Fruit fly (Drosophila melanogaster) whole organism, wandering third instar larva: ENCODE data around the gene CG31287.

Source experiments
- Abd-B ChIP-seq: fragments of >200 bp; optimal IDR thresholded peaks from 2 replicates; lab custom pipeline; 2017; ENCODE audit warnings: missing biosample characterization, missing genetic modification characterization
- CrebA ChIP-seq: fragments of 200-800 bp; sonication (Bioruptor generic); optimal IDR thresholded peaks from 2 replicates; lab custom pipeline; 2016; ENCODE audit warnings: missing biosample characterization, mild to moderate bottlenecking, missing genetic modification characterization, borderline replicate concordance
- Dfd ChIP-seq: fragments of >200 bp; optimal IDR thresholded peaks from 2 replicates; lab custom pipeline; 2017; ENCODE audit warnings: missing biosample characterization, missing genetic modification characterization
- Dif ChIP-seq: fragments of 200-275, 200-300 bp; sonication (Bioruptor generic); optimal IDR thresholded peaks from 2 replicates; lab custom pipeline; 2018; ENCODE audit warnings: missing biosample characterization, missing genetic modification characterization; ENCODE audit not compliant: partially characterized antibody
- Myc ChIP-seq: fragments of >200 bp; optimal IDR thresholded peaks from 2 replicates; lab custom pipeline; 2017
- N ChIP-seq: fragments of >200 bp; optimal IDR thresholded peaks from 2 replicates; lab custom pipeline; 2018; ENCODE audit warnings: missing biosample characterization, missing external identifiers, missing genetic modification characterization
- Rel ChIP-seq, 2 experiments: fragments of 200-800 bp; sonication (Bioruptor generic) in 1 of 2; optimal IDR thresholded peaks; 2 replicates in 1 of 2; 3 replicates in 1 of 2; lab custom pipeline; 2016 to 2019; ENCODE audit warnings: mild to moderate bottlenecking in 2 of 2, missing biosample characterization in 2 of 2, missing genetic modification characterization in 2 of 2, moderate library complexity in 1 of 2
- Sp1 ChIP-seq: fragments of 200-800 bp; sonication (Bioruptor generic); optimal IDR thresholded peaks from 3 replicates; lab custom pipeline; 2019; ENCODE audit warnings: missing biosample characterization, mild to moderate bottlenecking, missing genetic modification characterization, moderate library complexity
- Vsx2 ChIP-seq: fragments of 200-300, 225-300 bp; sonication (Bioruptor generic); optimal IDR thresholded peaks from 2 replicates; lab custom pipeline; 2018; ENCODE audit warnings: missing biosample characterization, missing genetic modification characterization; ENCODE audit not compliant: partially characterized antibody
- brk ChIP-seq: fragments of 200-800 bp; sonication (Bioruptor generic); optimal IDR thresholded peaks from 2 replicates; lab custom pipeline; 2016; ENCODE audit warnings: missing biosample characterization, mild to moderate bottlenecking, missing genetic modification characterization
- dl ChIP-seq, 2 experiments: fragments of 175-275, 200-275 bp in 1 of 2; fragments of 200-275 bp in 1 of 2; sonication (Bioruptor generic); optimal IDR thresholded peaks; lab custom pipeline; 2018; ENCODE audit warnings: mild to moderate bottlenecking in 2 of 2, missing biosample characterization in 2 of 2, missing genetic modification characterization in 2 of 2, moderate library complexity in 2 of 2; ENCODE audit not compliant: partially characterized antibody in 2 of 2, insufficient read depth in 1 of 2
- dmrt93B ChIP-seq: fragments of 200-800 bp; sonication (Bioruptor generic); optimal IDR thresholded peaks from 2 replicates; lab custom pipeline; 2018; ENCODE audit warnings: missing biosample characterization, mild to moderate bottlenecking, missing genetic modification characterization
- dsf ChIP-seq: sonication (Bioruptor generic); optimal IDR thresholded peaks from 2 replicates; lab custom pipeline; 2016; ENCODE audit warnings: missing biosample characterization, missing genetic modification characterization, borderline replicate concordance
- foxo ChIP-seq, 2 experiments: fragments of 200-800 bp; sonication (Bioruptor generic); optimal IDR thresholded peaks; 2 replicates in 1 of 2; 3 replicates in 1 of 2; lab custom pipeline; 2016 to 2017; ENCODE audit warnings: missing biosample characterization in 2 of 2, missing genetic modification characterization in 2 of 2
- fru ChIP-seq: fragments of 200-800 bp; sonication (Bioruptor generic); optimal IDR thresholded peaks from 3 replicates; lab custom pipeline; 2016; ENCODE audit warnings: missing biosample characterization, mild to moderate bottlenecking, missing genetic modification characterization
- psq ChIP-seq: fragments of 200-800 bp; sonication (Bioruptor generic); optimal IDR thresholded peaks from 3 replicates; lab custom pipeline; 2017; ENCODE audit warnings: missing biosample characterization, mild to moderate bottlenecking, missing genetic modification characterization, moderate library complexity
- sv ChIP-seq: fragments of 200-800 bp; sonication (Bioruptor generic); optimal IDR thresholded peaks from 3 replicates; lab custom pipeline; 2016; ENCODE audit warnings: missing biosample characterization, missing genetic modification characterization
- tai ChIP-seq: sonication (Bioruptor generic); optimal IDR thresholded peaks from 2 replicates; lab custom pipeline; 2016; ENCODE audit warnings: missing biosample characterization, missing genetic modification characterization
- woc ChIP-seq: sonication (Bioruptor generic); optimal IDR thresholded peaks from 2 replicates; lab custom pipeline; 2016; ENCODE audit warnings: missing biosample characterization, mild to moderate bottlenecking, missing genetic modification characterization

CG31287 gene

DNA sequence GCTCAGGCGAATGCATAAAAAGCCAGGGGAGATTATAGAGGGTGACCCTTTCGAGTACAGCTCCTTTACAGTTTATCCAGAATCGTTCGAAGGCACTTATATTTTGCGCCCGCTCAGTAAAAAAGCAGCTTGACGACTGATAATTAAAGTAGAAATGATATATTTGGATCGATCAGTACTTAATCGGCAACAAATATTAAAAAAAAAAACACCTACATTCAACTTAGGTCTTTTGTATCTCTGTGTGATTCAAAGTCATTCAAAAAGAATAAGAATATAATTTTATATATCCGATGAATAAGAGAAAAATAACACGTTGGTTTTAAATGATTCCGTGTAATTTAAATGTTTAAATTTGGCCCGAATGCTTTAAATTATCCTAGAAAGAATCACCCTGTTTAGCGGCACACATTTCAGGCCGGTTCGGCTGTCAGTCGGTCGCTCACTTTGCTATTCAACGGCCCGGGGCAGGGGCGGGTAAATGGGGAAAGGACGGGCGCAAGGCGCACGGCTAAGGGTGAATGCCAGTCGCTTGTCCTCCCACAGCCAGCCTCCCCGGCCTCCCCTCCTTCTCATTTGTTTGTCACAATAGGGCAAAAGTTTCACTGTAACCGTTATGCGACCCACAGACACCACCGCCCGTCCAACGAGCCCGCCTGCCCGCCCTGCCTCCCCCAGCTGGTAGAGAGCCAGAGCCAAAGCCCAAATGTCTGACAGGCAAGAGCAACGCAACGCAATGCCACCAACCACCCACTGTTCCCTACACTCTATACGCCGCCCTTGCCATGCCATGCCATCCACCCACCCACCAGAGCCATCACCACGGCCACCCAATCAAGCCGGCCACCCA lies 9.9 kb downstream of the CG31287 start (continued):
- no peak for TF ChIP-seq CrebA (GFP tag; lab: Kevin White, UChicago)

DNA sequence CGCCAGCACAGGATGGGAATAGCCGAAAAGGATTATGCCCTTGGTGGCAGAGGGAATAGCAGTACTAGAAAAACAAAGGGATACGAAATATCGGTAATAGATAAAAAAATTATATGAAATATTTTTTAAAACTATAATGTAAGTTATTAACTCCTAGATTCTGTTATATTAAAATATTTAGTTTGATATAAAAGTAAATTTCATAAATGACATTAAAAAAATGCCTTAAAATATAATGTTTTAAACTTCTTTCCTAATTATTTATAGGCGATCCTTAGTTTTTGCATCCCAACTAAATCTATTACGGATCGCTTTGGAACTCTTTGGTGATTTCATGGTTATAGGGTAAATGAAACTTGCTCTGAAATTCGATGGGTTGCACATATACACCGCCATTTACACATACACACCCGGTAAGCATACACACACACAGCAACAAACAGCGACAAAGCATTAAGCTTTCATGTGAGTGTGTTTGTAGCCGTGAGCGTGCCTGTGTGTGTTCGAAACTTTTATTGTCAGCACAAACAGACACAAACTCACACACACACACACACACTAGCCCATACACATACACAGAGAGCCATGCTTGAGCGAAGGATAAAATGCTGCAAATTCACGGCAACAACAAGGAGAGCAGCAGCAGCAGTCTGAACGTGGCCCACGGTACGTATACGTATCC lies 10.8 kb downstream of the CG31287 start:
- TF ChIP-seq brk (GFP tag; lab: Kevin White, UChicago) (no peak), dsf (GFP tag; lab: Kevin White, UChicago) (no peak), dmrt93B (no peak), psq (GFP tag; lab: Kevin White, UChicago) (peak; percentile 11), foxo (GFP tag; optimal IDR thresholded peaks at IDR 0.05; lab: Kevin White, UChicago) (peak in 1 of 2 experiments; percentile 23), fru (GFP tag; lab: Kevin White, UChicago) (no peak), Rel (GFP tag; optimal IDR thresholded peaks at IDR 0.05; lab: Kevin White, UChicago) (no peak), Rel (tag; optimal IDR thresholded peaks at IDR 0.05; lab: Kevin White, UChicago) (no peak), woc (GFP tag; lab: Kevin White, UChicago) (no peak)

DNA sequence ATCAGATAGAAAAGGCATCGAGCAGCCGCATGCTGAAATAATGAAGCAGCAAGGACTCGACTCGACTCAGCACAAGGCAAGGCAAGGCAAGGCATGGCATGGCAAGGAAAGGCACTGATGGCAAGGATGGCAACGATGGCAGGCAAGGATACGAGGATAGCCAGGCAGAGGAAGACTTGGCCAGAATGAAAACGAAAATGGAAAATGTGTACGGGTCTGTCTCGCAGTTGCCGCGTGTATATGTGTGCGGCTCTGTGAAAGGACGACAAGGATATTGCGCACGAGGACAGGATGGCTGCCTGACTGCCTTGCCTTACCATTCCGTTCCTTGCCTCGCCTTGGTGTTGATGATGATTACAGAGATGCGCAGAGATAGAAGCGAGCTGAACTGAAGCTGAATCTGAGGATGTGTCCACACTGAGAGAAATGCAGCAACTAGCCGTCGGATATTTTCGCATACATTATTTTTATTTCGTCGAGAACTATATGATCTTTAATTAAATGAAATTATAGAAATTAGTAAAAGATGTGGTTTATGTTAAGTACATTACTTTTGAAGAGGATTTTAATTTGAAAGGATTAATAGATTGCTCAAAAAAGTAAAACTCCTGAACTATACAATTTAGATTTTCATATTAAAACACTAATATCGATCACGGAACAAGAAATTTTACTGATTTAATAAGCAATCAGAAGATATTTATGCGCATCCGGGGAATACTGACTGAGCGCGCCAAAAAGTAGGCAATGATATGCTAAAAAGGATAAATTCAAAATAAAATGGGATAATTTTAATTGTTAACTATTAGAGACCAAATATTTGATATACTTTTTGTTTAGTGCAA lies 11.5 kb downstream of the CG31287 start:
- TF ChIP-seq Dfd (GFP tag; lab: Kevin White, UChicago) (no peak), Sp1 (GFP tag; lab: Kevin White, UChicago) (peak; percentile 6), dl (GFP tag; optimal IDR thresholded peaks at IDR 0.05; lab: Kevin White, UChicago; ENCODE audit: insufficient read depth in 1 of 2, partially characterized antibody in 2 of 2) (no peak), tai (GFP tag; lab: Kevin White, UChicago) (no peak)

DNA sequence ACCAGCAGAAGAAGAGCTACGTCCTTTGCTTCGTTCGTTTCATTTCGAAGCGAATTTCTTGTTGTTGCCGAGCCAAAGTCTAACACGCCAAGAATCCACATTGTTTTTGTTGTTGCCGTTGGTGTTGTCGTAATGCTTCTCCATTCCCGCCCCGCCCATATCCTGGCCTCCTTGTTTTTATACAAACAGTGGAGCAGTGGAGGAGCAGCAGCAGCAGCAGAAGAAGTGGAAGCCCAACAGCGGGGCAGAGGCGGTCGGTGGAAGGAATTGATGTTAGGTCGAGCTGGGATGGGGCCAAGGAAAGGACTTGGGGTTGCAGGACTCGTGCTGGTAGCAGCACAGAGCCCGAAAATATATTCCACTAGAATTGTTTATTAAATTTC lies 12.1 kb downstream of the CG31287 start:
- no peak for TF ChIP-seq Abd-B
- TF ChIP-seq Dfd (GFP tag; lab: Kevin White, UChicago): peak; percentile 10
- TF ChIP-seq fru (GFP tag; lab: Kevin White, UChicago): no peak

DNA sequence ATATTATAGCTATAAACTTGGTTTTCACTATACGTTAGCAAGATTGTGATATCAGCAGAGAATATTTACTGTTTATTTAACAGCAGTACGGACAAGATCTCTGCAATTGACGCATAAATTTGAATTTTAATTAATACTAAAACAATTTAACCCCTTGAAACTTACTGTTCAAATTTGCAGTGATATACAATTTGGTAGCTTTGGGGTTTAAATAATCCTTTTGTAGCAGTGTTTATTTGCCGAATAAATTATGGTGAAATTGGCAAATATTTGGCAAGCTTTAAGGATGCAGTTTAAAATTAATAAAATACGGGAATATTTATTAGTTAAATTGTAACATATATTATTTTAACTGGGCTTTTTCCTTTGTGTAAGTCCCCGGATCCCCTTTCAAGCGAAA lies 14.2 kb downstream of the CG31287 start:
- TF ChIP-seq sv (GFP tag; lab: Kevin White, UChicago) (no peak), N (no peak), brk (GFP tag; lab: Kevin White, UChicago) (no peak), Dif (GFP tag; lab: Kevin White, UChicago) (no peak), tai (GFP tag; lab: Kevin White, UChicago) (no peak)
- TF ChIP-seq, all 38 proteins: peak for 0

DNA sequence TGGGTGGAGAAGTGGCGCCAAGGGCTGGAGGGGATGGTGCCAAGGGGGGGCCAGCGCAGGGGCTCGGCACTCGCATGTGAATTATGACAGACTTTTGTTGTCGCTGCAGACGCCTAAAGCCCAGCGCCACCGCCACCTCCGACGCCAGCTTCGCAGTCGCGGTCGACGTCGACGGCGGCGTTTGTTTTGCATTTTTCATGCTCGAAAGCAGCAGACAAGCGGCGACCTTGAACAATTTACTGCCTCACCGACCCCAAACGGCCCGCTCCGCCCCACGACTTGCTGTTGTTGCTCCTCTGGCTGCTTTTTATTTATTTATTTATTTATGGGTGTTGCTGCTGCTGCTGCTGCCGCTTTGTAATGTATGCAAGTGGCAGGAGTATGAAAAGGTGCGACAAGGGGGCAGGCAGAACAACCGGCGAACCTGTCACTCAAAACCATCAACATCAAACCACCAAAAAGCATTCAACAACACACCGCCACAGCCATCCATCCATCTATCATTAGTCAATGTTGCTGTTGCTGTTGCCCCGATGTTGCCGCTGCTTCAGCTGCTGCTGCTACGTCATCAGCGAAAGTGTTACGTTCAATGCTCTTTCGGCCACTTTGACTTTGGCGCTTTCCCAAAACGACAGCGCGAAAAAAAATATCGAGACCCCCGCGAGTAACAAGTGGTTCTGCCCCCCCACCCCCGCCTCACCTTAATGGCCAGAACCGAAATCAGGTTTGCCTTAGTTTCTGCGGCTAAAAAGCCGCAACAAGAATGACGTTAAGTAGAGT lies 15.3 kb downstream of the CG31287 start:
- TF ChIP-seq Dfd (GFP tag; lab: Kevin White, UChicago) (peak; percentile 15), Vsx2 (GFP tag; lab: Kevin White, UChicago) (no peak), Myc (lab: Kevin White, UChicago) (no peak), dsf (GFP tag; lab: Kevin White, UChicago) (no peak)

DNA sequence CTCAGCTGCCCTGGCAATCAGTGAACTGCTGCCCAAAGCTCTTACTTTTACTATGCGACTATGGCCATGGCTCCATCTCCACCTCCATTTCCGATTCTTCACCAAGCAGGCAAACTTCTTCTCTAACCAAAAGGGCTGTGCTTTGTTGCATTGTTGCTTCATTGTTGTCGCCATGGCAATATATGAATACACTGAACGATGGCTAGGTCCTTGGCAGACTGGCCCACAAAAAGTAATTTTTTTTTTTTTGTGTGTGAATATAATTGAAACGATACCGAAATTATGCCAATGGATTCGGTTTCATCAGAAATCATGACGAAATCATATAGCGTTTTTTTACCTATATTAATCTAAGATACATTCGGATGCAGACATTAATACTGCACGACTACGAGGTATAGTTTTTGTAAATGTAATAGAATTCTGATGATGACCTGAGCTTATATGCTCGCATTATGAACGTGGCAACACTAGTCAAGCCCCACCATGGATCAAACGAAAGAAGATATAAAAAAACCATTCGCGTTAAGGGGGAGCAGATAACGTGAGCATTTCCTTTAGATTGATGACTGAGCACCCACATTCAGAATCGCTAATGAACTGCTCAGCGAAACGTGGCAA lies 17.0 kb downstream of the CG31287 start:
- no peak for TF ChIP-seq CrebA (GFP tag; lab: Kevin White, UChicago)
- TF ChIP-seq Rel (GFP tag; optimal IDR thresholded peaks at IDR 0.05; lab: Kevin White, UChicago): no peak
- TF ChIP-seq Rel (tag; optimal IDR thresholded peaks at IDR 0.05; lab: Kevin White, UChicago): no peak
- TF ChIP-seq, all 38 proteins: peak for 0
